Fruit fly (Drosophila melanogaster) whole organism, embryonic: ENCODE data around the gene CG33514.

Experiments
- Asciz ChIP-seq: fragments of 200-800 bp; sonication (Bioruptor generic); optimal IDR thresholded peaks from 2 replicates; lab custom pipeline; 2017; ENCODE audit warnings: missing biosample characterization, mild to moderate bottlenecking, missing genetic modification characterization, missing genetic modification reagents
- Bteb2 ChIP-seq: fragments of 200-800 bp; sonication (Bioruptor generic); optimal IDR thresholded peaks from 2 replicates; lab custom pipeline; 2016; ENCODE audit warnings: missing biosample characterization, missing genetic modification characterization
- CG12219 ChIP-seq: fragments of 200-800 bp; sonication (Bioruptor generic); optimal IDR thresholded peaks from 3 replicates; lab custom pipeline; 2018; ENCODE audit warnings: missing biosample characterization, mild to moderate bottlenecking, missing genetic modification characterization
- CG14441 ChIP-seq: fragments of 200-800 bp; sonication (Bioruptor generic); IDR thresholded peaks from 2 replicates; pipeline ENCODE4 v1.3.6; 2022; ENCODE audit warnings: missing biosample characterization, missing genetic modification characterization
- CG14667 ChIP-seq: fragments of 200-800 bp; sonication (Bioruptor generic); IDR thresholded peaks from 2 replicates; pipeline ENCODE4 v1.3.6; 2022; ENCODE audit warnings: missing biosample characterization, missing genetic modification characterization
- CG1603 ChIP-seq: fragments of 200-800 bp; sonication (Bioruptor generic); optimal IDR thresholded peaks from 2 replicates; lab custom pipeline; 2019; ENCODE audit warnings: missing biosample characterization, mild to moderate bottlenecking, missing genetic modification characterization, moderate library complexity
- CG18764 ChIP-seq: fragments of 200-800 bp; sonication (Bioruptor generic); optimal IDR thresholded peaks from 3 replicates; lab custom pipeline; 2016; ENCODE audit warnings: missing biosample characterization, missing genetic modification characterization
- CG2199 ChIP-seq: fragments of 200-800 bp; sonication (Bioruptor generic); IDR thresholded peaks from 3 replicates; pipeline ENCODE4 v1.3.6; 2022; ENCODE audit warnings: missing biosample characterization, missing genetic modification characterization
- CG3281 ChIP-seq: fragments of 200-800 bp; sonication (Bioruptor generic); optimal IDR thresholded peaks from 3 replicates; lab custom pipeline; 2017; ENCODE audit warnings: missing biosample characterization, mild to moderate bottlenecking, missing genetic modification characterization
- CG3407 ChIP-seq: fragments of 200-800 bp; sonication (Bioruptor generic); optimal IDR thresholded peaks from 2 replicates; lab custom pipeline; 2018; ENCODE audit warnings: missing biosample characterization, mild to moderate bottlenecking, missing genetic modification characterization
- CG42726 ChIP-seq: fragments of 200-800 bp; sonication (Bioruptor generic); IDR thresholded peaks from 2 replicates; pipeline ENCODE4 v1.3.6; 2022; ENCODE audit warnings: missing biosample characterization, missing genetic modification characterization; ENCODE audit not compliant: partially characterized antibody
- CG5180 ChIP-seq: fragments of 200-800 bp; sonication (Bioruptor generic); optimal IDR thresholded peaks from 3 replicates; lab custom pipeline; 2017; ENCODE audit warnings: missing biosample characterization, missing genetic modification characterization, mild to moderate bottlenecking, moderate library complexity, missing genetic modification reagents
- CG5953 ChIP-seq: fragments of 200-800 bp; sonication (Bioruptor generic); IDR thresholded peaks from 2 replicates; pipeline ENCODE4 v1.3.6; 2022; ENCODE audit warnings: missing biosample characterization, missing genetic modification characterization
- CG7556 ChIP-seq: fragments of 200-800 bp; sonication (Bioruptor generic); optimal IDR thresholded peaks from 2 replicates; lab custom pipeline; 2017; ENCODE audit warnings: missing biosample characterization, mild to moderate bottlenecking, missing genetic modification characterization
- CG8924 ChIP-seq: fragments of 200-800 bp; optimal IDR thresholded peaks from 3 replicates; lab custom pipeline; 2019; ENCODE audit warnings: missing biosample characterization, mild to moderate bottlenecking, missing genetic modification characterization, moderate library complexity
- D ChIP-seq, 2 experiments: fragments of 200-800 bp in 1 of 2; fragments of >200 bp in 1 of 2; sonication (Bioruptor generic) in 1 of 2; optimal IDR thresholded peaks; 2 replicates in 1 of 2; 3 replicates in 1 of 2; lab custom pipeline; 2017; ENCODE audit warnings: mild to moderate bottlenecking in 1 of 2, missing biosample characterization in 1 of 2, missing genetic modification characterization in 1 of 2, missing genetic modification reagents in 1 of 2
- Gsc ChIP-seq: fragments of 200-800 bp; sonication (Bioruptor generic); IDR thresholded peaks from 2 replicates; pipeline ENCODE4 v1.3.6; 2022; ENCODE audit warnings: missing biosample characterization, missing genetic modification characterization
- Gug ChIP-seq: fragments of 200-800 bp; sonication (Bioruptor generic); IDR thresholded peaks from 4 replicates; pipeline ENCODE4 v1.3.6; 2022; ENCODE audit warnings: missing biosample characterization, missing genetic modification characterization
- MBD-R2 ChIP-seq: fragments of 200-800 bp; sonication (Bioruptor generic); IDR thresholded peaks from 2 replicates; pipeline ENCODE4 v1.3.6; 2022; ENCODE audit warnings: missing biosample characterization, missing genetic modification characterization
- Meics ChIP-seq: fragments of 200-800 bp; sonication (Bioruptor generic); optimal IDR thresholded peaks from 2 replicates; lab custom pipeline; 2017; ENCODE audit warnings: missing biosample characterization, mild to moderate bottlenecking, missing genetic modification characterization
- Mes4 ChIP-seq: fragments of 200-800 bp; sonication (Bioruptor generic); optimal IDR thresholded peaks from 2 replicates; lab custom pipeline; 2016; ENCODE audit warnings: missing biosample characterization, missing genetic modification characterization
- Ravus ChIP-seq: fragments of 200-800 bp; sonication (Bioruptor generic); IDR thresholded peaks from 2 replicates; pipeline ENCODE4 v1.3.6; 2022; ENCODE audit warnings: missing biosample characterization, missing genetic modification characterization
- Sox100B ChIP-seq: fragments of 200-800 bp; sonication (Bioruptor generic); optimal IDR thresholded peaks from 3 replicates; lab custom pipeline; 2018; ENCODE audit warnings: missing biosample characterization, mild to moderate bottlenecking, missing genetic modification characterization
- Ssrp ChIP-seq: fragments of 200-800 bp; sonication (Bioruptor generic); optimal IDR thresholded peaks from 2 replicates; lab custom pipeline; 2018; ENCODE audit warnings: missing biosample characterization, mild to moderate bottlenecking, missing genetic modification characterization, moderate library complexity
- Usf ChIP-seq: fragments of 200-800 bp; sonication (Bioruptor generic); optimal IDR thresholded peaks from 2 replicates; lab custom pipeline; 2017; ENCODE audit warnings: missing genotype, missing biosample characterization, missing genetic modification characterization
- abd-A ChIP-seq: fragments of 200-800 bp; sonication (Bioruptor generic); optimal IDR thresholded peaks from 3 replicates; lab custom pipeline; 2019; ENCODE audit warnings: missing biosample characterization, mild to moderate bottlenecking, missing genetic modification characterization, moderate library complexity
- bsh ChIP-seq, 2 experiments: fragments of 200-800 bp; sonication (Bioruptor generic); optimal IDR thresholded peaks; 2 replicates each; lab custom pipeline; 2017 to 2018; ENCODE audit warnings: mild to moderate bottlenecking in 2 of 2, missing biosample characterization in 2 of 2, missing genetic modification characterization in 2 of 2, moderate library complexity in 1 of 2
- cad ChIP-seq: fragments of >200 bp; optimal IDR thresholded peaks from 2 replicates; lab custom pipeline; 2017; ENCODE audit warnings: missing biosample characterization, missing genetic modification characterization
- caup ChIP-seq: fragments of 200-800 bp; sonication (Bioruptor generic); optimal IDR thresholded peaks from 3 replicates; lab custom pipeline; 2017; ENCODE audit warnings: missing biosample characterization, mild to moderate bottlenecking, missing genetic modification characterization, moderate library complexity; ENCODE audit not compliant: severe bottlenecking
- chn ChIP-seq: fragments of 200-800 bp; sonication (Bioruptor generic); optimal IDR thresholded peaks from 2 replicates; lab custom pipeline; 2016; ENCODE audit warnings: missing biosample characterization, missing genetic modification characterization
- crol ChIP-seq: fragments of 200-800 bp; sonication (Bioruptor generic); IDR thresholded peaks from 2 replicates; pipeline ENCODE4 v1.3.6; 2022; ENCODE audit warnings: missing biosample characterization, missing genetic modification characterization
- eve ChIP-seq, 2 experiments: fragments of >200 bp; optimal IDR thresholded peaks; 2 replicates each; lab custom pipeline; 2017; ENCODE audit warnings: missing biosample characterization in 2 of 2, missing genetic modification characterization in 2 of 2
- fru ChIP-seq: fragments of >200 bp; optimal IDR thresholded peaks from 2 replicates; lab custom pipeline; 2017
- fu2 ChIP-seq: fragments of 200-800 bp; sonication (Bioruptor generic); optimal IDR thresholded peaks from 2 replicates; lab custom pipeline; 2016; ENCODE audit warnings: missing biosample characterization, missing genetic modification characterization
- h ChIP-seq: fragments of >200 bp; optimal IDR thresholded peaks from 2 replicates; lab custom pipeline; 2017
- mirr ChIP-seq: fragments of 200-800 bp; sonication (Bioruptor generic); optimal IDR thresholded peaks from 3 replicates; lab custom pipeline; 2018; ENCODE audit warnings: missing biosample characterization, mild to moderate bottlenecking, missing genetic modification characterization
- nerfin-1 ChIP-seq: fragments of 200-800 bp; sonication (Bioruptor generic); optimal IDR thresholded peaks from 3 replicates; lab custom pipeline; 2019; ENCODE audit warnings: missing biosample characterization, mild to moderate bottlenecking, missing genetic modification characterization, moderate library complexity
- odd ChIP-seq: fragments of 200-800 bp; sonication (Bioruptor generic); optimal IDR thresholded peaks from 2 replicates; lab custom pipeline; 2017; ENCODE audit warnings: missing biosample characterization, mild to moderate bottlenecking, missing genetic modification characterization
- pita ChIP-seq: fragments of 200-800 bp; sonication (Bioruptor generic); optimal IDR thresholded peaks from 2 replicates; lab custom pipeline; 2017; ENCODE audit warnings: missing biosample characterization, mild to moderate bottlenecking, missing genetic modification characterization
- repo ChIP-seq: fragments of 200-800 bp; sonication (Bioruptor generic); optimal IDR thresholded peaks from 2 replicates; lab custom pipeline; 2016; ENCODE audit warnings: missing biosample characterization, missing genetic modification characterization
- row ChIP-seq: fragments of 200-800 bp; sonication (Bioruptor generic); IDR thresholded peaks from 3 replicates; pipeline ENCODE4 v1.3.6; 2022; ENCODE audit warnings: missing biosample characterization, missing genetic modification characterization
- schlank ChIP-seq: fragments of 200-800 bp; sonication (Bioruptor generic); optimal IDR thresholded peaks from 2 replicates; lab custom pipeline; 2018; ENCODE audit warnings: missing biosample characterization, mild to moderate bottlenecking, missing genetic modification characterization
- sens ChIP-seq: fragments of 200-800 bp; sonication (Bioruptor generic); peaks from one replicate; lab custom pipeline; 2016; ENCODE audit warnings: missing biosample characterization, missing genetic modification characterization
- slou ChIP-seq: fragments of 200-800 bp; sonication (Bioruptor generic); optimal IDR thresholded peaks from 3 replicates; lab custom pipeline; 2016; ENCODE audit warnings: missing biosample characterization, missing genetic modification characterization
- sna ChIP-seq: fragments of 200-800 bp; sonication (Bioruptor generic); IDR thresholded peaks from 2 replicates; pipeline ENCODE4 v1.3.6; 2022; ENCODE audit warnings: missing biosample characterization, missing genetic modification characterization; ENCODE audit not compliant: partially characterized antibody
- so ChIP-seq: fragments of 200-800 bp; sonication (Bioruptor generic); IDR thresholded peaks from 3 replicates; pipeline ENCODE4 v1.3.6; 2022; ENCODE audit warnings: missing biosample characterization, missing genetic modification characterization
- sob ChIP-seq: fragments of 200-800 bp; sonication (Bioruptor generic); IDR thresholded peaks from 2 replicates; pipeline ENCODE4 v1.3.6; 2022; ENCODE audit warnings: missing biosample characterization, missing genetic modification characterization
- wdn ChIP-seq: fragments of 200-800 bp; sonication (Bioruptor generic); IDR thresholded peaks from 2 replicates; pipeline ENCODE4 v1.3.6; 2022; ENCODE audit warnings: missing biosample characterization, missing genetic modification characterization
- wek ChIP-seq: fragments of 200-800 bp; sonication (Bioruptor generic); optimal IDR thresholded peaks from 3 replicates; lab custom pipeline; 2018; ENCODE audit warnings: missing biosample characterization, mild to moderate bottlenecking, missing genetic modification characterization, moderate library complexity
- zfh2 ChIP-seq: fragments of 200-800 bp; sonication (Bioruptor generic); optimal IDR thresholded peaks from 2 replicates; lab custom pipeline; 2016; ENCODE audit warnings: missing biosample characterization, missing genetic modification characterization

CG33514 gene

DNA sequence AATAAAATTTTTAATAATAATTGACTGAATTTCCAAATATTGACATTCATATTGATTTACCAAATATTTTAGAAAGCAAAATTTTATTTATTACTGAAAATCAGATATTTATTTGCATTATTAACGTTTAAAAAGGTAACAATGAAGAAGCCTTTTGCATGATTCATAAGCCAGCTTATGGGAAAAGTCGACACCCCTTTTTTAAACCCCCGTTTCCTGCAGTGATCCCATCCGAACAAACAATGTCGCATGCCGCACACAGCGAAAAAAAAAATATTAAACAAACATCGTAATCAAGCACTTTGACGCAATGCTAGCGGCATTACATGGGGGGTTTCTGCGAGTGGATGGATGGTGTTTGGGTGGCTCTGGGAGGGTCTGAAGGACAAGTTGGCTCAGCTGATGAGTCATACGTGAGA, 11.6 kb upstream of the CG33514 start (continued):
- TF ChIP-seq CG3281 (GFP tag; lab: Kevin White, UChicago) (peak; percentile 30), abd-A (peak; percentile 63), sob (GFP tag; lab: Robert Waterston, UW) (peak; percentile 52), Asciz (GFP tag; lab: Kevin White, UChicago) (peak; percentile 17), caup (GFP tag; lab: Kevin White, UChicago) (peak; percentile 54), CG42726 (GFP tag; lab: Robert Waterston, UW) (no peak), Sox100B (GFP tag; lab: Kevin White, UChicago) (peak; percentile 46), CG7556 (GFP tag; lab: Kevin White, UChicago) (peak; percentile 80), wdn (GFP tag; lab: Robert Waterston, UW) (peak; percentile 57), repo (GFP tag; lab: Kevin White, UChicago) (no peak), odd (GFP tag; lab: Kevin White, UChicago) (peak; percentile 2), Bteb2 (GFP tag; lab: Kevin White, UChicago) (peak; percentile 19), Gug (GFP tag; lab: Robert Waterston, UW) (peak; percentile 51; the same call in 2 of the 4 replicates), mirr (peak; percentile 57), Ssrp (no peak), chn (GFP tag; lab: Kevin White, UChicago) (peak; percentile 6), sna (GFP tag; lab: Robert Waterston, UW) (no peak), Meics (GFP tag; lab: Kevin White, UChicago) (peak; percentile 59), CG8924 (tag; lab: Kevin White, UChicago) (peak; percentile 36), so (0 out of 3 replicates have a peak, but pooled peaks have one; percentile 31), CG1603 (tag; lab: Kevin White, UChicago) (peak; percentile 39), nerfin-1 (peak; percentile 46), crol (GFP tag; lab: Robert Waterston, UW) (0 out of 2 replicates have a peak, but pooled peaks have one; percentile 38), Mes4 (GFP tag; lab: Kevin White, UChicago) (peak; percentile 22), schlank (tag; lab: Kevin White, UChicago) (peak; percentile 44), sens (GFP tag; lab: Kevin White, UChicago) (peak; percentile 60), CG3407 (GFP tag; lab: Kevin White, UChicago) (peak; percentile 10), CG18764 (GFP tag; lab: Kevin White, UChicago) (no peak), row (GFP tag; lab: Robert Waterston, UW) (peak; percentile 51; the same call in 2 of the 3 replicates), zfh2 (GFP tag; lab: Kevin White, UChicago) (peak; percentile 51), CG5180 (GFP tag; lab: Kevin White, UChicago) (peak; percentile 29)
- TF ChIP-seq, all 482 proteins: peak for 153

DNA sequence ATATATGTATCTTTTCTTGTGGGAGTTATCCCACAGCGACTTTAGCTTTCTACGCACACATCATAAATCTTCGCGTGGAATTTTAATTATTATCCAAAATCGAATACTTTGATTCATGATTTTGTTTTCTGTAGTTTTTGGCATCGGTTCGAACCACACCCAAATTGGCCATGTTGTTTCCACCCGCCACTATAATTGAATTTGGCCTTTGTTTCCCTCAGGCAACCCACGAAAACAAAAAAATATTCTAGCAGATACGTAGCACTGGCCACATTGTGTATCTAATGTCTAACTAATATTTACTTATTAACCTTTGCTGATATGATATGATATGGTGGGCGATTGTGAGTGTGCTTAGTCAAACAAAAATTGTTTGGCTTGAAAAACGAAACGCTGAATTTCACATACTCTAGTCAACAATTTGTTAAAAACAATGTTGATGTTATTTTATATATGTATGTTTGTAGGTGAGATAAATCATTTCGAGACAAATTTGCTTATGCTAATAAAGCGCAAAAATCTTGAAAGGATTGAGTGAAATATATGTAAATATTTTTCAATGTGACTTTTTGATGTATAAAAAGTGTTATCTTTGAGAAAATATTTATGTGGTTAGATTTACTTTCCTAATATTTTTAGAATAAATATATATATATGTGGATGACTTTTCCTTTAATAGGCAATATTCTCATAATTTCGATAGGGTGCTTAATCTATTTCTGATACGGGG, 10.2 kb upstream of the CG33514 start:
- TF ChIP-seq bsh (GFP tag; optimal IDR thresholded peaks at IDR 0.05; lab: Kevin White, UChicago) (peak in 1 of 2 experiments; percentile 46), CG14667 (GFP tag; lab: Robert Waterston, UW) (no peak), fu2 (GFP tag; lab: Kevin White, UChicago) (no peak), Ssrp (peak; percentile 22), CG5953 (GFP tag; lab: Robert Waterston, UW) (no peak), repo (GFP tag; lab: Kevin White, UChicago) (no peak), fru (lab: Kevin White, UChicago) (no peak), Usf (GFP tag; lab: Kevin White, UChicago) (no peak), h (no peak), MBD-R2 (GFP tag; lab: Robert Waterston, UW) (no peak), eve (GFP tag; optimal IDR thresholded peaks at IDR 0.05; lab: Kevin White, UChicago) (no peak), CG14441 (GFP tag; lab: Robert Waterston, UW) (no peak), D (optimal IDR thresholded peaks at IDR 0.05; lab: Kevin White, UChicago) (no peak), D (GFP tag; optimal IDR thresholded peaks at IDR 0.05; lab: Kevin White, UChicago) (peak; percentile 22), CG12219 (GFP tag; lab: Kevin White, UChicago) (no peak), wek (GFP tag; lab: Kevin White, UChicago) (no peak), Ravus (GFP tag; lab: Robert Waterston, UW) (no peak), CG2199 (no peak), slou (GFP tag; lab: Kevin White, UChicago) (no peak), pita (no peak), cad (GFP tag; lab: Kevin White, UChicago) (no peak), Gsc (no peak)
